Worm (Caenorhabditis elegans) whole organism, L4 larva: Measurements from ENCODE around the gene plp-2.

Source experiments
- F10B5.3 ChIP-seq: sonication (generic microtip); optimal IDR thresholded peaks from 2 replicates; lab custom pipeline; 2016; ENCODE audit warnings: mild to moderate bottlenecking, missing genetic modification characterization, missing compliant biosample characterization
- Y105C5A.15 ChIP-seq: fragments of 200-800 bp; sonication (Bioruptor generic); IDR thresholded peaks from 2 replicates; pipeline ENCODE4 v1.3.6; 2022; ENCODE audit warnings: missing genetic modification characterization, missing compliant biosample characterization
- ama-1 ChIP-seq: fragments of 150-350 bp; optimal IDR thresholded peaks from 2 replicates; lab custom pipeline; 2014; ENCODE audit warnings: inconsistent platforms, mixed read lengths
- fkh-10 ChIP-seq: fragments of 150-350 bp; optimal IDR thresholded peaks from 2 replicates; lab custom pipeline; 2014; ENCODE audit warnings: missing biosample characterization, missing genetic modification reagents, missing genetic modification characterization
- lin-13 ChIP-seq: fragments of 150-350 bp; optimal IDR thresholded peaks from 2 replicates; lab custom pipeline; 2014; ENCODE audit warnings: missing biosample characterization, missing genetic modification reagents, missing genetic modification characterization
- lin-38 ChIP-seq: fragments of 200-800 bp; sonication (Bioruptor generic); IDR thresholded peaks from 2 replicates; pipeline ENCODE4 v1.3.6; 2022; ENCODE audit warnings: missing genetic modification reagents, missing genetic modification characterization, missing compliant biosample characterization
- lir-3 ChIP-seq: sonication (generic microtip); optimal IDR thresholded peaks from 2 replicates; lab custom pipeline; 2016; ENCODE audit warnings: mild to moderate bottlenecking, missing genetic modification characterization, missing compliant biosample characterization
- nhr-28 ChIP-seq: fragments of 150-350 bp; optimal IDR thresholded peaks from 2 replicates; lab custom pipeline; 2014; ENCODE audit warnings: missing biosample characterization, missing genetic modification characterization
- pha-4 ChIP-seq, 2 experiments: fragments of 150-350 bp in 1 of 2; fragments of 200-800 bp in 1 of 2; sonication (Bioruptor generic) in 1 of 2; IDR thresholded peaks in 1 of 2; optimal IDR thresholded peaks in 1 of 2; 2 replicates each; pipeline versions ENCODE4 v1.3.6 to Lab custom; 2014 to 2022; ENCODE audit warnings: missing genetic modification characterization in 2 of 2, missing genetic modification reagents in 2 of 2, missing biosample characterization in 1 of 2, missing compliant biosample characterization in 1 of 2
- snpc-4 ChIP-seq: fragments of 150-350 bp; optimal IDR thresholded peaks from 2 replicates; lab custom pipeline; 2014; ENCODE audit warnings: missing biosample characterization, missing genetic modification characterization
- tag-97 ChIP-seq: fragments of 200-800 bp; sonication (Bioruptor generic); IDR thresholded peaks from 2 replicates; pipeline ENCODE4 v1.3.6; 2022; ENCODE audit warnings: missing genetic modification characterization, missing compliant biosample characterization
- tra-1 ChIP-seq: fragments of 200-800 bp; sonication (Bioruptor generic); IDR thresholded peaks from 2 replicates; pipeline ENCODE4 v1.3.6; 2022; ENCODE audit warnings: missing genetic modification reagents, missing genetic modification characterization, missing compliant biosample characterization
- unc-39 ChIP-seq: sonication (generic microtip); optimal IDR thresholded peaks from 2 replicates; lab custom pipeline; 2017; ENCODE audit warnings: missing biosample characterization, missing genetic modification characterization

DNA sequence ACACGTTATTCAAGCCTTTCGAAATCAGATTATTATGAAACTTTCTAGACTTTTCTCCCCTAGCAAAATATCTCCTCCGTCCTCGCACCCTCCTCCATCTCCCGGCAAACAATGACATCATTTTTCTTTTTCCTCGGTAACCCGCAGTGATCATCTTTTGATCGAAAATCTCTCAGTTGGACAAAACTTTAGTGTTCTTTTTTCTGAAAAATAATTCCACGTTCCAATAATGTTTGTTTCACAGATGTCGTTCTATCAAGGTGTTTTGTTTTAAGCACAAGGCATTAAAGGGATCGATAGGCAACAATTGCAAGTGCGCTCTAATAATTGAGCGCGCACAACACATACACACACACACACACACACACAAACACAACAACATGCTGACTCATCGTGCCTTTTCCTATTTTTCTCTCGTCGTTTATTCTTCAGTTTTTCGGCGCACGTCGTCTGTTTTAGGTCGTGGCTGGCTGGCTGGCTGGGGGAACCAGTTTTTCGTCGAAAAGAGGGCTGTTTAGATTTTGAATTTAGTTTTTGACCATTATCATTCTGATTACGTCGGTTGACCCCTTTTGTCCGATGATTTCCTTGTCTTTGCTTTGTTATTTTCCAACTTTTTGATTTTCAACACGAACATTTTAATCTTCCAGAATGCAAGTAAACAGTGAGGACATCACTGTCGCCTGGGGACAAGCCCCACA, 7.0 kb downstream of the plp-2 start, which contains the start of gene F20D1.3:
- peak; percentile 89 for TF ChIP-seq nhr-28 (tag; lab: Kevin White, UChicago)
- TF ChIP-seq lin-13 (GFP tag; lab: Kevin White, UChicago), result peak; percentile 60
- no peak for TF ChIP-seq F10B5.3 (tag; lab: Kevin White, UChicago)
- no peak for TF ChIP-seq Y105C5A.15
- no peak for TF ChIP-seq pha-4 (GFP tag; IDR thresholded peaks at IDR 0.05; lab: Robert Waterston, UW)
- no peak for TF ChIP-seq pha-4 (tag; optimal IDR thresholded peaks at IDR 0.05; lab: Kevin White, UChicago)
- no peak for TF ChIP-seq tra-1 (GFP tag; lab: Robert Waterston, UW)
- no peak for TF ChIP-seq ama-1
- TF ChIP-seq tag-97 (GFP tag; lab: Robert Waterston, UW), result no peak
- no peak for TF ChIP-seq unc-39 (tag; lab: Kevin White, UChicago)
- peak; percentile 61 for TF ChIP-seq fkh-10
- TF ChIP-seq lir-3 (tag; lab: Kevin White, UChicago), result no peak
- no peak for TF ChIP-seq snpc-4
- peak; percentile 68 for TF ChIP-seq lin-38 (GFP tag; lab: Robert Waterston, UW)
